Worm (Caenorhabditis elegans) whole organism, L4/young adult: Measurements from ENCODE around the gene C18H7.1.
A peak's percentile ranks its signal among the peaks of the same experiment; 100 is the strongest.

Experiments used
- W03F9.2 ChIP-seq: fragments of 150-350 bp; optimal IDR thresholded peaks from 2 replicates; lab custom pipeline; 2014; ENCODE audit warnings: missing biosample characterization, missing genetic modification characterization
- dao-5 ChIP-seq: sonication (generic microtip); optimal IDR thresholded peaks from 2 replicates; lab custom pipeline; 2016; ENCODE audit warnings: missing genotype, missing genetic modification characterization, moderate library complexity, missing compliant biosample characterization
- him-1 ChIP-seq: sonication (generic microtip); optimal IDR thresholded peaks from 2 replicates; lab custom pipeline; 2016; ENCODE audit warnings: missing genotype, missing genetic modification reagents, missing genetic modification characterization, missing compliant biosample characterization

Gene C18H7.1

DNA sequence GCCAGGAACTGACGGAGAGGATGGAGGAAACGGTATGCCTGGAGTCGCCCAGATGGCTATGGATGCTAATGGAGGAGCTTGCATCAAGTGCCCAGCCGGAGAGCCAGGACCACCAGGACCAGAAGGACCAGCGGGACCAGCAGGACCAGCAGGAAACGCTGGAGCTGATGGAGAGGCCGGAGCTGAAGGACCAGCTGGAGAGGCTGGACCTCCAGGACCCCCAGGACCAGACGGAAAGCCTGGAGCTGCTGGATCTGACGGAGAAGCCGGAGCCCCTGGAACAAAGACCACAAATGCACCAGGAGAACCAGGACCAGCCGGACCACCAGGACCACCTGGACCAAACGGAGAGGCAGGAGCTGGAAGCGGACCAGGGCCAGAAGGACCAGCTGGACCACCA, 10.5 kb upstream of the C18H7.1 start:
- TF ChIP-seq W03F9.2 (tag; lab: Kevin White, UChicago) (no peak), him-1 (tag; lab: Kevin White, UChicago) (no peak), dao-5 (no peak)

DNA sequence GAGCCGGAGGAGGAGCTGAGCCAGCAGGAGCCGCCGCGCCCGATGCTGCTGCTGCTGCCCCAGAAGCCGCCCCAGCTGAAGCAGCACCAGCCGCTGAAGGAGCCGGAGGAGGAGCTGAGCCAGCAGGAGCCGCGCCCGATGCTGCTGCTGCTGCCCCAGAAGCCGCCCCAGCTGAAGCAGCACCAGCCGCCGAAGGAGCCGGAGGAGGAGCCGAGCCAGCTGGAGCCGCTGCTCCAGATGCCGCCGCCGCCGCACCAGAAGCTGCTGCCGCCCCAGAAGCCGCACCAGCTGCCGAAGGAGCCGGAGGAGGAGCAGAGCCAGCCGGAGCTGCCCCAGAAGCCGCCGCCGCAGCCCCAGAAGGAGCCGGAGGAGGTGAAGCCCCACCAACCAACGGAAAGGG, 9.9 kb upstream of the C18H7.1 start:
- TF ChIP-seq dao-5 (no peak), him-1 (tag; lab: Kevin White, UChicago) (no peak), W03F9.2 (tag; lab: Kevin White, UChicago) (no peak)

DNA sequence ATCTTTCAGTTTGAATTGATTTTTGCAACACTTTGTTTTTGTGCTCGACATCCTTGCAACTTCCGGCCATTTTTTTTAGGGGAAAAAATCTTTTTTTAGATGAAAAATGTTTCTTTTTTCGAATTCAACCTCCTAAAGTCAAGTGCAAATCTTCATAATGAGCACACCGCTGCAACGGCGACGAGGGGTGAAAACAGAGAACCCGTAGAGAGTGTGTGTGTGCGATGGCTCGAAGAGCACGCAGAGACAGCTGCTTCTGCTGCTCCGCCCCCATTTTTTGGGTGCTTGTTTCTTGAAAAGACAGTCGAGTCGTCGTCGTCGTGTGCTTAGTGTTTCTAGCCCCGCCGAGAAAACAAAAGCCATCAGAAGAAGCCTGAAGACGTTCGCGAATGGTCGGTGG, 9.3 kb upstream of the C18H7.1 start, which contains the start of gene inx-18:
inx-18 (plus strand) TSS at position 301 of the 400 bp plus-strand sequence.
- TF ChIP-seq dao-5 (no peak), W03F9.2 (tag; lab: Kevin White, UChicago) (no peak)

DNA sequence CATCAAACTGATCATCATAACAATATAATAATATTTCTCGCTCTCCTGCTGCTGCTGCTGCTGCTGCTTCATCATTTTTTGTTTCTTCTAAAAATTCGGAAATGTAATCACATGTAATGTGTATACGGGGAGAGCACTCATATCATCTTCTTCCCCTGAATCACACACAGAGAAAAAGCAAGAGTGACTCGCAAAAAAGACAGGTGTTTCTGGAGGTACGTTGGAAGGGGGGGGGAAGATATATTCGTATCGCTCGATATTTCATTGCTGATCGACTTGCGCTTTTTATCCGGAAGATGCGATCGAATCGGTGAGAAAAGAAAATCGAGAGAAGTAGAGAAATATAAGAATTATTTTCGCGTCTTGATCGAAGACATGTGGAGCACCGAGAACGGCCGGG, 7.7 kb upstream of the C18H7.1 start:
- TF ChIP-seq dao-5 (no peak), W03F9.2 (tag; lab: Kevin White, UChicago) (no peak), him-1 (tag; lab: Kevin White, UChicago) (no peak)

DNA sequence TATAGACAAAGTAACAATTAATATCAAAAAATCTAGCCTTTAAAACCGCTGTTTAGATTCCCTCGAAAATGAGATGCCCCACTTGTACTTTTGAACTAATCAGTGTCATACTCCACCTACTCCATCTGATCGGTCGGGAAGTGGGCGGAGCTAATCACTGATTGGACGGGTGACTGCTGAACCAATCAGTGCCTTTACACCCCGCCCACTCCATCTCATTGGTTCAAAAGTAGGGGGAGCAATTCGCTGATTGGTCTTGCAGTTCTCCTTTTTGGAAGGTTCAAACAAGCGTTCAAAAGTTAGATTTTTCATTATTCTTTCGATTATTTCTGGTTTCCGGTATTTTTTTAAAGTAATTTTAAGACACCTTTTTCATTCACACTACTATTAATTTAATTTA, 2.2 kb upstream of the C18H7.1 start:
- no peak for TF ChIP-seq dao-5
- TF ChIP-seq W03F9.2 (tag; lab: Kevin White, UChicago) = no peak
- TF ChIP-seq him-1 (tag; lab: Kevin White, UChicago) = no peak

DNA sequence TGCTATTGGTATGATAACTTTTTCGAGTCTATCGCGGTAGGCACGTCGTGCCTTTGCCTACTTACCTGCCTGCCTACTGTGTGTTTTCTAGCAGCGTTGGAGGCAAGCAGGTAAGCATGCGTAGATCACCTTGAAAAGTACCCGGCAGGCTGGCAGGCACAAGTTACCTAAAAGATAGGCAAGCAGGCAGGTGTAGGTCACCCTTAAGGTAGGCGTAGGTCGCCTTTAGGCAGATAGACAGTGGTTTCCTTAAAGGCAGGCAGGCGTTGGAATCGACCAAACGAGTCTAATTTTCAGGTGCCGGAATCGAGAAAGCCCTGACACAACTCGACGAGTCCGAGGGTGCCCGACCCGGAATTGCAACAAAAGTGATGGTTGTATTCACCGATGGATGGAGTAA, 4.4 kb downstream of the C18H7.1 start:
- TF ChIP-seq dao-5 (no peak), him-1 (tag; lab: Kevin White, UChicago) (no peak), W03F9.2 (tag; lab: Kevin White, UChicago) (no peak)

DNA sequence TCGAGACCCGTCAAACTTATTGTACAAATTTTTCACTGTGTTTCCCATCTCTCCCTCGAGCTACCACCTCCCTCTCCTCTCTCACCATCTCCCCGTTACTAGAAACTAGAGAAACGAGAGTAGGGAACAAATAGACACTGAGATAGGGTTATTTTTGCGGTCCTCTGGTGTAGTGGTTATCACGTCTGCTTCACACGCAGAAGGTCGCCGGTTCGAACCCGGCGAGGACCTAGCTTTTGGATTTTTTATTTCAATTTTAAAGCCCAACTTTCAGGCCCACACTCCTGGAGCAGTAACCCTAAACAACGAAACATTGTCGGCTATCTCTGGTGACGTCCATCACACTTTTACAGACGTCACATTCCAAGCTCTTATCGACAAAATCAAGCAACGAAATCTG, 5.0 kb downstream of the C18H7.1 start:
- TF ChIP-seq dao-5 = peak; percentile 48
- no peak for TF ChIP-seq W03F9.2 (tag; lab: Kevin White, UChicago)
- TF ChIP-seq him-1 (tag; lab: Kevin White, UChicago) = peak; percentile 56

DNA sequence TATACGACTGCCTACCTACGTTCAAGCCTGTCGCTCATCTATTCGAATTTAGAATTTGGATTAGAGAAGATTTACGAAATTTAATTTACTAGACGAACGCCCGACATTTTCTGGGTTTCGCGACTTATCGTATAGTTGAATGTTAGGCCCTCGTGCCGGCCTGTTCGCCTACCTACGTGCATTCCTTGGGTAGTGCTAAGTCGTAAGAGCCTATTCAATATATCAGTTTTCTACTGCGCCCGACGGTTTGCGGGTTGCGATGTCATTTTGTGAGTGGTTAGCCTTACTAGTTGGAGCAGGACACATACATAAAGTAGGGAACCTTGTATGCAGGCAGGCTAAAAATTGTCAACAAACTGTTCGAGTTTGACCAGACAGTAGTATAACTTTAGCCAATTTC, 7.6 kb downstream of the C18H7.1 start:
- no peak for TF ChIP-seq W03F9.2 (tag; lab: Kevin White, UChicago)
- no peak for TF ChIP-seq him-1 (tag; lab: Kevin White, UChicago)
- TF ChIP-seq dao-5 = no peak

DNA sequence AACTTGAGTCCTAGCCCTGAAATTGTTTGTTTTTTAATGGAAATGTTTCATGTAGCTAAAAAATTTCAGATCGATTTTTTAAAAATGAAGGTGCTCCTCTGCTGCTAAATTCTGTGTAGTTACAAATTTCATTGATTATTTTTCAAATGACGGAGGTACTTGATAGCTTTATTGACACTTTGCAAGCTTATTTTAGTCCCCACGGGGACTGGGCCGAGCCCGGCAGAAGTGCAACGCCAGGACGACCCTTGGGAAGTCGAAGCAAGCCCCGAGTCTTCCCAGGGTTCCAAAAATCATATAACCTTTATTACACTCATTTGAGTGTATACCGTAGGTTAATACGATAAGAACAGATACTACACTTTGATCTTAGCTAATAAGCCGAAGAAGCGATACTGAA, 8.5 kb downstream of the C18H7.1 start:
- TF ChIP-seq W03F9.2 (tag; lab: Kevin White, UChicago) (no peak), him-1 (tag; lab: Kevin White, UChicago) (no peak), dao-5 (no peak)

DNA sequence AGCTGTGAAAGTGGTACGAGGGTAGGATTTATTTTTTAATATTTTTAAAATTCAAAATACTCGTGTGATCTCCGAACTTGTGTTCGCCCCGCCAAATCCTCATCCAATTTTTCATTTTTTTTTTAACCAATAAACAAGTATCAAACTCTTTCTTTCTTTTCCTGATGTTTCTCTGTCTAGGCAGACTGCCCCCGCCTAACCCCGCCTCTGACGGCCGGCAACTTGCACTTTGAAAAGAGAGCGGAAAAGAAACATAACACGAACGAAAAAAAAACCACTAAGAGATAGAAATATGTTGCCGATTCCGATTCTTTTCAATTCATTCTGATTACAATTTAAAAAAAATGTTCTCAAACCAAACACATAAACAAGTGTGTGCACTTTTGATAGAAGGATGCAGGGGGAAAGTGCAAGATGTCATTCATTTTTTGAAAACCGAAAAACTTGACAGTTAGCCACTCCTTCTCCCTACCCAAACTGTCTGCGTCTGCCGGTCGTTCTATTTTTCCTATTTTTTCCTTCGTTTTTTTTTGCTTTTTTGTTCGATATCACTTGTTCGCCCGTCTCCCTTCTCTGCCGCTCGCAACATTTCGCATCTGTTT, 10.7 kb downstream of the C18H7.1 start:
- no peak for TF ChIP-seq him-1 (tag; lab: Kevin White, UChicago)
- TF ChIP-seq dao-5 = no peak
- TF ChIP-seq W03F9.2 (tag; lab: Kevin White, UChicago) = no peak

DNA sequence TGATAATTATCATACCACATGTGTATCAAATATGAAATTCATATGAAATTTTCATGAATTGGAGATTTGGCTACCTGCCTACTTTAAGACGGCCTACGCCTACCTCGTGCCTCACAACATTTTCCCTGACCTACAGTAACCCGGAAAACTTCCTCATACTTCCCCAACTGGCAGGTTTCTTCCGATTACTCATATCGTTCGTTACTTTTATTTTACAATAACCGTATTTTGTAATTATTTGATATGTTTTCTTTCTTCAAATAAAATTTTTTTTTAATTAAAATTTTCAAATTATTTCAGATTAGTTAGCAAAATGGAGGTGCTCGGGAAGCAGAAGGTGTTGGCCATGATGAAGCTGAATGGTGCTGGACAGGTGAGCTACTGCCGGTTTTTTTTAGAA, 11.9 kb downstream of the C18H7.1 start, which contains the start of gene nhr-76:
nhr-76 (plus strand) TSS at position 301 of the 400 bp plus-strand sequence.
- no peak for TF ChIP-seq him-1 (tag; lab: Kevin White, UChicago)
- TF ChIP-seq dao-5 = no peak
- TF ChIP-seq W03F9.2 (tag; lab: Kevin White, UChicago) = no peak

DNA sequence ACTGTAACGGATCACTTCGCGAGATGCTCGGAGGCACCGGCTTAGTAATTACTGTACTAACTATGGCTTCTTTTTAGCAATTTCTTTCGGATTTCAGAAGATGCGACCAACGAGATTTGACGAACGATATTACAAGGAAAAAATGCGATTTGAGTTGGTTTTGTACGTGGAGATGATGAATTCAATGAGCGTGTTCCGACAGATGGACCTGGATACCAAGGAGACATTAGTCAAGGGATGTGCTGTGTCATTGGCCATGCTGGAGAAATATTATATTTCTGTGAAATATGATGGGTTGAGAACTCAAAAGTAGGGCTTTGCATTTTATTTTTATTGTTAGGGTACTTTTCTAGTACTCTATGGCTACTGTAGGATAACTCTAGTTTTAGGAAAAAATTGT, 15.3 kb downstream of the C18H7.1 start:
- no peak for TF ChIP-seq W03F9.2 (tag; lab: Kevin White, UChicago)
- no peak for TF ChIP-seq him-1 (tag; lab: Kevin White, UChicago)
- no peak for TF ChIP-seq dao-5

DNA sequence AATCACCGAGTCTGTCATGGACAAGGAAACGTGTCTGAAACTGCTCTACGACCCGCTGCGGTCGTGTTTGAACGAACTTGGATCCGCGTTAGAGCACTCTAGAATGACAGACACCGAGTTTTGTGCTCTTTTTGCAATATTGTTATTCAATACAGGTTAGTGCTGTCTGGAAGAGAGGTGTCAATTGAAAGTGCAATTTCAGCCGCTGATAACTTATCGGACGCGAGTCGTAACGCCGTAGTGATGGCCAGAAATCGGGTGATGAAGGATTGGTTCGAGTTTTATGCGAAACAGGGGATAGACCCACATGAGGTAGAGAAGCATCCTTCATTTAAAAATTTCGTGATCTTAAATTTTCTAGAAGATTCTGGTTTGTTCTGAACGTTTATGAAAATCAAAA, 16.5 kb downstream of the C18H7.1 start:
- TF ChIP-seq W03F9.2 (tag; lab: Kevin White, UChicago) = no peak
- no peak for TF ChIP-seq dao-5
- TF ChIP-seq him-1 (tag; lab: Kevin White, UChicago) = no peak

DNA sequence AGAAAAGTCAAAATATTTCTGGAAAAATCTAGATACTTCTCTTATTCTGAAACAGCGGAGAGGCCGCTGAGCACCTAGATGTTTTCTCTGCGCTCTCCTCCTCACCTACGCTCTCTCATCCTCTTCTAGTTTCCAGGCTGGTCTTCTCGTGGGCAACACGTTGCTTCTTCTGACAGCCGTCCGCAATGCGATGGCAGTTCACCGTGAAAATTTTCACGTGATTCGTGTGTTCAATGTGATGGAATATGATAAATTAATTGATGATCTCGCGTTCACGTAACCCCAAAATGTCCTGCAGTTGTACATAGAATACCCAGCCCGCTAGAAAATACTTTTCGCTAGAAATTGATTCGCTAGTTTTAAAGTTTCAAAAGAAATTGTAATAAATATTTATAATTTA, 18.2 kb downstream of the C18H7.1 start:
- TF ChIP-seq W03F9.2 (tag; lab: Kevin White, UChicago) (no peak), him-1 (tag; lab: Kevin White, UChicago) (no peak), dao-5 (no peak)

DNA sequence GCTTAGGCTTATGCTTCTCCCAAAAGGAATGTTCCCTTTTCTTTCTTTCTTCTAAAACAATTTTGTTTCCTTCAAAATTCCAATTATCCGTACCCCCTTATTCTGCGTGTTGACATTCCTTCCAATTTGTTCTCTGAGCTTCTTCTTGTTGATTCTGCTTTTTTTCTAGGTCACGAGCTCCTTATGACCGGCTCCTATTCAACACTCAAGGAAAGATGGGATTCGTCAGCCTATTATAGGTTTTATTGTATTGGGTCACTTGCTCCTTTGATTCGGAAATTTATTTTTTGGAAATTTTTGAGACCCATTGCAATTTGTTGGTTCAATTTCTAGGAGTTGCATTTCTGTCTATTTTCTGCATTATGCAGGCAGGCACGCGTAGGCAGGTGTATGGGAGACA, 23.8 kb downstream of the C18H7.1 start:
- TF ChIP-seq dao-5 = no peak
- TF ChIP-seq him-1 (tag; lab: Kevin White, UChicago) = no peak
- no peak for TF ChIP-seq W03F9.2 (tag; lab: Kevin White, UChicago)
